Fruit fly (Drosophila melanogaster) whole organism, wandering third instar larva: ENCODE results near the gene CG1662.

Source experiments
- Hr78 ChIP-seq: fragments of >200 bp; optimal IDR thresholded peaks from 2 replicates; lab custom pipeline; 2017; ENCODE audit warnings: missing biosample characterization, missing genetic modification characterization
- Rel ChIP-seq, 2 experiments: fragments of 200-800 bp; sonication (Bioruptor generic) in 1 of 2; optimal IDR thresholded peaks; 2 replicates in 1 of 2; 3 replicates in 1 of 2; lab custom pipeline; 2016 to 2019; ENCODE audit warnings: mild to moderate bottlenecking in 2 of 2, missing biosample characterization in 2 of 2, missing genetic modification characterization in 2 of 2, moderate library complexity in 1 of 2
- dl ChIP-seq, 2 experiments: fragments of 175-275, 200-275 bp in 1 of 2; fragments of 200-275 bp in 1 of 2; sonication (Bioruptor generic); optimal IDR thresholded peaks; lab custom pipeline; 2018; ENCODE audit warnings: mild to moderate bottlenecking in 2 of 2, missing biosample characterization in 2 of 2, missing genetic modification characterization in 2 of 2, moderate library complexity in 2 of 2; ENCODE audit not compliant: partially characterized antibody in 2 of 2, insufficient read depth in 1 of 2
- dsf ChIP-seq: sonication (Bioruptor generic); optimal IDR thresholded peaks from 2 replicates; lab custom pipeline; 2016; ENCODE audit warnings: missing biosample characterization, missing genetic modification characterization, borderline replicate concordance

DNA sequence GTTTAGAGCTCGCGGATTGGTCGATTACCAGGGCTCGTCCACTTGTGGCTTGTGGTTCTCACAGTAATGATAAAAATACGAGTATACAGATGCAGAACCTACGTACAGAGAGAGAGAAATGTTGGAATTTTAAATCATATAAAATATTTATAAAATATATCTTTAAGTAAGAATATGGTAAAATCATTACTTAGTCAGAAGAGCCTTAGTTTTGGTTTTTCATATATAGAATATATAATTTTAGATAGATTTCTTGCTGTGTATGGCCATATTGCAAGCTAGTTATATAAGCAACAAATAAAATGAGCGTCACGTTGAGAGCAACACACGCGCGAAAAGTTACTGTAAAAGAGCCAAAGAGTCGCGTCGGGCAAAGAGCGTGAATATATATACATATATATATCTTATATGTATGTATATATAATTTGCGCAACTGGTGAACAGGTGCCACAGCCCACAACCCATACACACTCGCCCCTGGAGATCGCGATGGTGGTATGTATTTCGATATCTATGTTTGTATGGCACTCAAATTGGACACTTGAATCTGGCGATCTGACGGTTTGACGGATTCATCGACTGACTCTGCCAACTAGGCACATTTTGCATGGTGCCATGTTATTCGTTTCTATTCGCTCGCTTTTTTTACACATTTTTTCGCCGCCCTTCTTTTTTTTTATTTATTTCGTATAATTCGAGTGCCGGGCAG is 3.3 kb downstream of the CG1662 start:
- no peak for TF ChIP-seq Rel (GFP tag; optimal IDR thresholded peaks at IDR 0.05; lab: Kevin White, UChicago)
- TF ChIP-seq Rel (tag; optimal IDR thresholded peaks at IDR 0.05; lab: Kevin White, UChicago) = peak; percentile 57
- no peak for TF ChIP-seq Hr78 (GFP tag; lab: Kevin White, UChicago)
- no peak for TF ChIP-seq dsf (GFP tag; lab: Kevin White, UChicago)
- TF ChIP-seq dl (GFP tag; optimal IDR thresholded peaks at IDR 0.05; lab: Kevin White, UChicago; ENCODE audit: insufficient read depth in 1 of 2, partially characterized antibody in 2 of 2) = no peak
